Worm (Caenorhabditis elegans): Measurements from ENCODE around the gene prx-10.

The prx-10 gene

DNA sequence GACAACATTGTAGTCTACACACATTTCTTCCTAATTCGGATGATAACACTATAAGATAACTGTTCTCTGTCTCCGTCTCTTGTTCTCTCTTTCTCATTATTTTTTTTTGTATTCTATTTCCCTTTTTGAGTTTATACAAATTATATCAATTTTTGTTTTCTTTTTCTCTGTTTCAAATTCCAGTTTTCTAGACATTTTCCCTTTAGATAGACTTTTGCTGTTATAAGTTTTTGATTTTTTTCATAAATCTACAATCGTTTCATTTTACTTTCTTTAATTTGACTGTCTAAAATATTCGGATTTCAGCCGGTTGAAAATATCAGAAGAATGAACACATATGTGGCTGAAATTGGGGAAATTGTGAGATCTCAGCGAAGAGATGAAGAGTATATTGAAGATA, at the start of gene prx-10:
TSS of gene prx-10 (plus strand) at position 301 of the 400 bp plus-strand sequence.
- TF ChIP-seq scrt-1 (GFP tag; IDR thresholded peaks at IDR 0.05), result no peak
- no peak for TF ChIP-seq hnd-1 (tag; optimal IDR thresholded peaks at IDR 0.05)
- no peak for TF ChIP-seq tra-4 (tag; optimal IDR thresholded peaks at IDR 0.05)
- no peak for TF ChIP-seq ama-1 (optimal IDR thresholded peaks at IDR 0.05)
- TF ChIP-seq sea-1 (GFP tag; conservative IDR thresholded peaks at IDR 0.05), result no peak
- no peak for TF ChIP-seq ceh-36 (tag; optimal IDR thresholded peaks at IDR 0.05)
- no peak for TF ChIP-seq B0310.2 (tag; optimal IDR thresholded peaks at IDR 0.05)
- no peak for TF ChIP-seq hmbx-1 (tag; optimal IDR thresholded peaks at IDR 0.05)
- no peak for TF ChIP-seq tbx-37 (GFP tag; conservative IDR thresholded peaks at IDR 0.05)
- TF ChIP-seq pes-1 (GFP tag; IDR thresholded peaks at IDR 0.05), result no peak
- TF ChIP-seq hmg-4 (GFP tag; optimal IDR thresholded peaks at IDR 0.05), result no peak
- no peak for TF ChIP-seq aly-1 (tag; optimal IDR thresholded peaks at IDR 0.05)
- no peak for TF ChIP-seq flt-1 (GFP tag; IDR thresholded peaks at IDR 0.05)

ce11 chrIII:5188426-5188825, 47.8 kb upstream of the prx-10 start, which contains the start of gene K10D2.8:
Gene K10D2.8 (plus strand): TSS chrIII:5188726.
- TF ChIP-seq aly-1 (tag; optimal IDR thresholded peaks at IDR 0.05) (no peak), B0310.2 (tag; optimal IDR thresholded peaks at IDR 0.05) (no peak), tra-4 (tag; optimal IDR thresholded peaks at IDR 0.05) (no peak), tbx-11 (GFP tag; IDR thresholded peaks at IDR 0.05) (no peak), ets-7 (tag; optimal IDR thresholded peaks at IDR 0.05) (no peak), F13C5.2 (tag; optimal IDR thresholded peaks at IDR 0.05) (no peak), pes-1 (GFP tag; IDR thresholded peaks at IDR 0.05) (no peak), sea-1 (GFP tag; conservative IDR thresholded peaks at IDR 0.05) (no peak), ceh-36 (tag; optimal IDR thresholded peaks at IDR 0.05) (no peak), hnd-1 (tag; optimal IDR thresholded peaks at IDR 0.05) (no peak), hmg-4 (GFP tag; optimal IDR thresholded peaks at IDR 0.05) (no peak), scrt-1 (GFP tag; IDR thresholded peaks at IDR 0.05) (no peak), tbx-37 (GFP tag; conservative IDR thresholded peaks at IDR 0.05) (no peak), ama-1 (optimal IDR thresholded peaks at IDR 0.05) (no peak)

DNA sequence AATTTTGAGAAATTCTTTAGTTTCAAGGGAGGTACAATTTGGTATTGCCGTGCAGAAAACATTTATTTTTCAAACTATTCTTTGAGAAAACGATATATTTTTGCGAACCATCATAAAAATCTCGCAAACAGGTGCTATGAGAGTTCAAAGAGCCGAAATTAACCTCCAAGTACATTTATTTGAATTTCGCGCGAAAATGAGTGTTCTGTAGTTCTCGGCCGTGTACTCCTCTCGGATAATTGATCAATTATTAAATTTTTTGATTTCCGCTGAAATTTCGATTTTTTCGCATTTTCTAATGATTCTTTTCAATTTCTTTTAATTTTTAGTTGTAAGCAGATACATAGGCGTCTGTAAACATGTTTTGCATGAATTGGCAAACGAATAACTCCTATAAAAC, 46.0 kb upstream of the prx-10 start:
- TF ChIP-seq B0310.2 (tag; optimal IDR thresholded peaks at IDR 0.05), result no peak
- TF ChIP-seq hnd-1 (tag; optimal IDR thresholded peaks at IDR 0.05), result no peak
- TF ChIP-seq tbx-11 (GFP tag; IDR thresholded peaks at IDR 0.05), result no peak
- TF ChIP-seq ets-7 (tag; optimal IDR thresholded peaks at IDR 0.05), result no peak
- TF ChIP-seq ama-1 (optimal IDR thresholded peaks at IDR 0.05), result no peak
- TF ChIP-seq sea-1 (GFP tag; conservative IDR thresholded peaks at IDR 0.05), result no peak
- TF ChIP-seq hmbx-1 (tag; optimal IDR thresholded peaks at IDR 0.05), result no peak
- no peak for TF ChIP-seq tbx-37 (GFP tag; conservative IDR thresholded peaks at IDR 0.05)
- no peak for TF ChIP-seq tra-4 (tag; optimal IDR thresholded peaks at IDR 0.05)
- no peak for TF ChIP-seq F13C5.2 (tag; optimal IDR thresholded peaks at IDR 0.05)
- no peak for TF ChIP-seq ceh-36 (tag; optimal IDR thresholded peaks at IDR 0.05)
- no peak for TF ChIP-seq flt-1 (GFP tag; IDR thresholded peaks at IDR 0.05)
- no peak for TF ChIP-seq pes-1 (GFP tag; IDR thresholded peaks at IDR 0.05)
- no peak for TF ChIP-seq scrt-1 (GFP tag; IDR thresholded peaks at IDR 0.05)
- TF ChIP-seq hmg-4 (GFP tag; optimal IDR thresholded peaks at IDR 0.05), result no peak
- TF ChIP-seq ceh-13 (GFP tag; optimal IDR thresholded peaks at IDR 0.05), result no peak

- no peak for TF ChIP-seq ceh-13 (GFP tag; optimal IDR thresholded peaks at IDR 0.05)
- no peak for TF ChIP-seq hnd-1 (tag; optimal IDR thresholded peaks at IDR 0.05)
- TF ChIP-seq tbx-11 (GFP tag; IDR thresholded peaks at IDR 0.05), result no peak
- TF ChIP-seq sea-1 (GFP tag; conservative IDR thresholded peaks at IDR 0.05), result no peak
- TF ChIP-seq flt-1 (GFP tag; IDR thresholded peaks at IDR 0.05), result no peak
- TF ChIP-seq pes-1 (GFP tag; IDR thresholded peaks at IDR 0.05), result no peak
- TF ChIP-seq aly-1 (tag; optimal IDR thresholded peaks at IDR 0.05), result no peak
- no peak for TF ChIP-seq hmg-4 (GFP tag; optimal IDR thresholded peaks at IDR 0.05)
- no peak for TF ChIP-seq tbx-37 (GFP tag; conservative IDR thresholded peaks at IDR 0.05)
- TF ChIP-seq ama-1 (optimal IDR thresholded peaks at IDR 0.05), result no peak
- no peak for TF ChIP-seq ets-7 (tag; optimal IDR thresholded peaks at IDR 0.05)
- TF ChIP-seq hmbx-1 (tag; optimal IDR thresholded peaks at IDR 0.05), result no peak
- no peak for TF ChIP-seq scrt-1 (GFP tag; IDR thresholded peaks at IDR 0.05)
Measured at ce11 chrIII:5190671-5191174, 45.5 kb upstream of the prx-10 start, which contains the start of gene hira-1. Gene hira-1 (plus strand): TSS chrIII:5191124.

DNA sequence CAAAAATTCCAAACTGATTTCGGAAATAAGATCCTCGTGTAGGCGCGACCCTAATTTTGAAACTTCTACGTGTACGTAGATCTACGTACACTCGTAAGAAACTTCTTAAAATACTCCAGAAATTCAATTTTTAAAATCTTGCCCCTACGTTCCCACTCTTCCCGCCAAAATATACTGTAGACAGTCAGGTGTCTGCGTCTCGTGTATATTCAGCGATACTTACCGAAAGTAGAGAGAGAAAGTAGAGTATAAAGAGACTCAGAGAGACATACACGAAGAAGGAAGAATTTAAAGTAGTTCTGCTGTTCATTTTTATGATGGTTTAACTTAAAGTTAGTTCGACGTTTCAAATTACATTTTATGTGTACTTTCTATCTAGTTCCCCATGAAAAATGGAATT, 42.9 kb upstream of the prx-10 start:
- TF ChIP-seq F13C5.2 (tag; optimal IDR thresholded peaks at IDR 0.05) (no peak), tbx-37 (GFP tag; conservative IDR thresholded peaks at IDR 0.05) (no peak), ceh-13 (GFP tag; optimal IDR thresholded peaks at IDR 0.05) (no peak), B0310.2 (tag; optimal IDR thresholded peaks at IDR 0.05) (no peak), ets-7 (tag; optimal IDR thresholded peaks at IDR 0.05) (no peak), pes-1 (GFP tag; IDR thresholded peaks at IDR 0.05) (no peak), ama-1 (optimal IDR thresholded peaks at IDR 0.05) (no peak), hnd-1 (tag; optimal IDR thresholded peaks at IDR 0.05) (no peak), hmbx-1 (tag; optimal IDR thresholded peaks at IDR 0.05) (no peak), aly-1 (tag; optimal IDR thresholded peaks at IDR 0.05) (no peak), tbx-11 (GFP tag; IDR thresholded peaks at IDR 0.05) (no peak), tra-4 (tag; optimal IDR thresholded peaks at IDR 0.05) (no peak), sea-1 (GFP tag; conservative IDR thresholded peaks at IDR 0.05) (no peak), flt-1 (GFP tag; IDR thresholded peaks at IDR 0.05) (no peak), hmg-4 (GFP tag; optimal IDR thresholded peaks at IDR 0.05) (no peak)

- TF ChIP-seq ets-7 (tag; optimal IDR thresholded peaks at IDR 0.05), result no peak
- TF ChIP-seq pes-1 (GFP tag; IDR thresholded peaks at IDR 0.05), result no peak
- no peak for TF ChIP-seq aly-1 (tag; optimal IDR thresholded peaks at IDR 0.05)
- TF ChIP-seq flt-1 (GFP tag; IDR thresholded peaks at IDR 0.05), result no peak
- TF ChIP-seq hmbx-1 (tag; optimal IDR thresholded peaks at IDR 0.05), result no peak
- TF ChIP-seq sea-1 (GFP tag; conservative IDR thresholded peaks at IDR 0.05), result no peak
- no peak for TF ChIP-seq tbx-11 (GFP tag; IDR thresholded peaks at IDR 0.05)
- no peak for TF ChIP-seq scrt-1 (GFP tag; IDR thresholded peaks at IDR 0.05)
- no peak for TF ChIP-seq hmg-4 (GFP tag; optimal IDR thresholded peaks at IDR 0.05)
- no peak for TF ChIP-seq hnd-1 (tag; optimal IDR thresholded peaks at IDR 0.05)
- TF ChIP-seq B0310.2 (tag; optimal IDR thresholded peaks at IDR 0.05), result no peak
- TF ChIP-seq tbx-37 (GFP tag; conservative IDR thresholded peaks at IDR 0.05), result no peak
- TF ChIP-seq tra-4 (tag; optimal IDR thresholded peaks at IDR 0.05), result no peak
- TF ChIP-seq ama-1 (optimal IDR thresholded peaks at IDR 0.05), result no peak
Measured at ce11 chrIII:5195690-5196089, 40.5 kb upstream of the prx-10 start, which contains the start of gene moc-6. Gene moc-6 (plus strand): TSS chrIII:5195990.
